Worm (Caenorhabditis elegans) whole organism, early embryonic: ENCODE measurements around the gene F43E12.1.

Experiments
- B0310.2 ChIP-seq: sonication (generic microtip); optimal IDR thresholded peaks from 2 replicates; lab custom pipeline; 2016; ENCODE audit warnings: mild to moderate bottlenecking, missing genetic modification characterization, missing compliant biosample characterization
- F13C5.2 ChIP-seq: sonication (generic microtip); optimal IDR thresholded peaks from 2 replicates; lab custom pipeline; 2017; ENCODE audit warnings: mild to moderate bottlenecking, missing genetic modification characterization, inconsistent platforms, missing compliant biosample characterization
- aly-1 ChIP-seq: sonication (generic microtip); optimal IDR thresholded peaks from 2 replicates; lab custom pipeline; 2016; ENCODE audit warnings: missing genetic modification characterization, missing compliant biosample characterization
- ama-1 ChIP-seq: fragments of 150-350 bp; optimal IDR thresholded peaks from 2 replicates; lab custom pipeline; 2014
- ceh-13 ChIP-seq: fragments of 200-800 bp; sonication (Bioruptor generic); optimal IDR thresholded peaks from 2 replicates; lab custom pipeline; 2018; ENCODE audit warnings: mild to moderate bottlenecking, missing genetic modification characterization, missing compliant biosample characterization
- ceh-36 ChIP-seq: sonication (generic microtip); optimal IDR thresholded peaks from 2 replicates; lab custom pipeline; 2016; ENCODE audit warnings: missing genetic modification characterization, inconsistent platforms, missing compliant biosample characterization
- ets-7 ChIP-seq: sonication (generic microtip); optimal IDR thresholded peaks from 2 replicates; lab custom pipeline; 2016; ENCODE audit warnings: missing genotype, missing genetic modification characterization, missing compliant biosample characterization
- flt-1 ChIP-seq: fragments of 200-800 bp; sonication (Bioruptor generic); IDR thresholded peaks from 2 replicates; pipeline ENCODE4 v1.3.6; 2022; ENCODE audit warnings: missing genetic modification characterization, missing compliant biosample characterization
- hmbx-1 ChIP-seq: sonication (generic microtip); optimal IDR thresholded peaks from 2 replicates; lab custom pipeline; 2016; ENCODE audit warnings: mild to moderate bottlenecking, missing genetic modification characterization, missing compliant biosample characterization
- hmg-4 ChIP-seq: fragments of 200-800 bp; sonication (Bioruptor generic); optimal IDR thresholded peaks from 2 replicates; lab custom pipeline; 2018; ENCODE audit warnings: mild to moderate bottlenecking, missing genetic modification characterization, missing compliant biosample characterization
- hnd-1 ChIP-seq: sonication (generic microtip); optimal IDR thresholded peaks from 2 replicates; lab custom pipeline; 2016; ENCODE audit warnings: missing genetic modification characterization, missing compliant biosample characterization
- pes-1 ChIP-seq: fragments of 200-800 bp; sonication (Bioruptor generic); IDR thresholded peaks from 2 replicates; pipeline ENCODE4 v1.3.6; 2022; ENCODE audit warnings: missing genetic modification reagents, missing genetic modification characterization, missing compliant biosample characterization
- scrt-1 ChIP-seq: fragments of 200-800 bp; sonication (Bioruptor generic); IDR thresholded peaks from 2 replicates; pipeline ENCODE4 v1.3.6; 2022; ENCODE audit warnings: missing genetic modification characterization, missing compliant biosample characterization
- sea-1 ChIP-seq: fragments of 200-800 bp; sonication (Bioruptor generic); conservative IDR thresholded peaks from 2 replicates; pipeline ENCODE4 v1.3.6; 2022; ENCODE audit warnings: missing genetic modification characterization, missing compliant biosample characterization
- tbx-11 ChIP-seq: fragments of 200-800 bp; sonication (Bioruptor generic); IDR thresholded peaks from 2 replicates; pipeline ENCODE4 v1.3.6; 2022; ENCODE audit warnings: missing genetic modification characterization, missing compliant biosample characterization
- tbx-37 ChIP-seq: fragments of 200-800 bp; sonication (Bioruptor generic); conservative IDR thresholded peaks from 2 replicates; pipeline ENCODE4 v1.3.6; 2022; ENCODE audit warnings: missing genetic modification reagents, missing genetic modification characterization, missing compliant biosample characterization
- tra-4 ChIP-seq: sonication (generic microtip); optimal IDR thresholded peaks from 2 replicates; lab custom pipeline; 2017; ENCODE audit warnings: missing genetic modification characterization, missing compliant biosample characterization

F43E12.1 gene

ce11 chrX:7200475-7200874 is 23.0 kb downstream of the F43E12.1 start:
- no peak for TF ChIP-seq hmg-4 (GFP tag; lab: Kevin White, UChicago)
- no peak for TF ChIP-seq tra-4 (tag; lab: Kevin White, UChicago)

ce11 chrX:7204175-7204574 is 26.7 kb downstream of the F43E12.1 start:
- TF ChIP-seq aly-1 = no peak
- no peak for TF ChIP-seq tra-4 (tag; lab: Kevin White, UChicago)
- TF ChIP-seq hmg-4 (GFP tag; lab: Kevin White, UChicago) = no peak

- no peak for TF ChIP-seq ets-7 (tag; lab: Kevin White, UChicago)
- no peak for TF ChIP-seq hmbx-1 (tag; lab: Kevin White, UChicago)
- TF ChIP-seq ceh-13 (GFP tag; lab: Kevin White, UChicago) = no peak
- no peak for TF ChIP-seq pes-1 (GFP tag; lab: Robert Waterston, UW)
Measured at ce11 chrX:7205195-7205594, 27.8 kb downstream of the F43E12.1 start, which contains the start of gene C55B6.5. C55B6.5 (minus strand) TSS chrX:7205295.

- TF ChIP-seq ceh-36 (tag; lab: Kevin White, UChicago) (no peak), B0310.2 (tag; lab: Kevin White, UChicago) (no peak), ceh-13 (GFP tag; lab: Kevin White, UChicago) (no peak), tbx-37 (GFP tag; lab: Robert Waterston, UW) (no peak), aly-1 (no peak), sea-1 (GFP tag; lab: Robert Waterston, UW) (no peak), hnd-1 (tag; lab: Kevin White, UChicago) (no peak), hmg-4 (GFP tag; lab: Kevin White, UChicago) (no peak), ets-7 (tag; lab: Kevin White, UChicago) (no peak), hmbx-1 (tag; lab: Kevin White, UChicago) (no peak), tbx-11 (GFP tag; lab: Robert Waterston, UW) (no peak), scrt-1 (GFP tag; lab: Robert Waterston, UW) (no peak), ama-1 (lab: Kevin White, UChicago) (no peak)
Measured at ce11 chrX:7206419-7206818, 29.0 kb downstream of the F43E12.1 start, which contains the start of gene ZK867.2. ZK867.2 (plus strand) TSS chrX:7206719.

- no peak for TF ChIP-seq flt-1
- TF ChIP-seq tbx-37 (GFP tag; lab: Robert Waterston, UW) = no peak
- no peak for TF ChIP-seq tra-4 (tag; lab: Kevin White, UChicago)
- TF ChIP-seq hmbx-1 (tag; lab: Kevin White, UChicago) = no peak
- no peak for TF ChIP-seq F13C5.2 (tag; lab: Kevin White, UChicago)
- TF ChIP-seq hmg-4 (GFP tag; lab: Kevin White, UChicago) = no peak
- no peak for TF ChIP-seq B0310.2 (tag; lab: Kevin White, UChicago)
- no peak for TF ChIP-seq ets-7 (tag; lab: Kevin White, UChicago)
- TF ChIP-seq ceh-36 (tag; lab: Kevin White, UChicago) = no peak
- TF ChIP-seq tbx-11 (GFP tag; lab: Robert Waterston, UW) = no peak
- no peak for TF ChIP-seq scrt-1 (GFP tag; lab: Robert Waterston, UW)
- no peak for TF ChIP-seq ceh-13 (GFP tag; lab: Kevin White, UChicago)
- no peak for TF ChIP-seq ama-1 (lab: Kevin White, UChicago)
- TF ChIP-seq aly-1 = no peak
- no peak for TF ChIP-seq sea-1 (GFP tag; lab: Robert Waterston, UW)
- no peak for TF ChIP-seq pes-1 (GFP tag; lab: Robert Waterston, UW)
- TF ChIP-seq hnd-1 (tag; lab: Kevin White, UChicago) = no peak
Measured at ce11 chrX:7209151-7209550, 31.7 kb downstream of the F43E12.1 start.

ce11 chrX:7210467-7211107 is 33.1 kb downstream of the F43E12.1 start:
- TF ChIP-seq hmbx-1 (tag; lab: Kevin White, UChicago) = no peak
- no peak for TF ChIP-seq flt-1
- no peak for TF ChIP-seq tbx-37 (GFP tag; lab: Robert Waterston, UW)
- no peak for TF ChIP-seq scrt-1 (GFP tag; lab: Robert Waterston, UW)
- no peak for TF ChIP-seq aly-1
- no peak for TF ChIP-seq ets-7 (tag; lab: Kevin White, UChicago)
- no peak for TF ChIP-seq ama-1 (lab: Kevin White, UChicago)
- no peak for TF ChIP-seq sea-1 (GFP tag; lab: Robert Waterston, UW)
- no peak for TF ChIP-seq ceh-36 (tag; lab: Kevin White, UChicago)
- TF ChIP-seq hmg-4 (GFP tag; lab: Kevin White, UChicago) = no peak
- TF ChIP-seq hnd-1 (tag; lab: Kevin White, UChicago) = no peak
- no peak for TF ChIP-seq tra-4 (tag; lab: Kevin White, UChicago)
- TF ChIP-seq ceh-13 (GFP tag; lab: Kevin White, UChicago) = no peak
- TF ChIP-seq pes-1 (GFP tag; lab: Robert Waterston, UW) = no peak
- no peak for TF ChIP-seq tbx-11 (GFP tag; lab: Robert Waterston, UW)
- TF ChIP-seq B0310.2 (tag; lab: Kevin White, UChicago) = no peak
- no peak for TF ChIP-seq F13C5.2 (tag; lab: Kevin White, UChicago)

ce11 chrX:7211405-7211804 is 34.0 kb downstream of the F43E12.1 start, which contains the start of gene spp-22:
spp-22 (plus strand) TSS chrX:7211705.
- TF ChIP-seq ama-1 (lab: Kevin White, UChicago) = no peak
- TF ChIP-seq tra-4 (tag; lab: Kevin White, UChicago) = no peak
- TF ChIP-seq hmbx-1 (tag; lab: Kevin White, UChicago) = no peak
- TF ChIP-seq tbx-11 (GFP tag; lab: Robert Waterston, UW) = no peak
- TF ChIP-seq tbx-37 (GFP tag; lab: Robert Waterston, UW) = no peak
- no peak for TF ChIP-seq ets-7 (tag; lab: Kevin White, UChicago)
- no peak for TF ChIP-seq hmg-4 (GFP tag; lab: Kevin White, UChicago)
- no peak for TF ChIP-seq hnd-1 (tag; lab: Kevin White, UChicago)
- TF ChIP-seq B0310.2 (tag; lab: Kevin White, UChicago) = no peak
- no peak for TF ChIP-seq sea-1 (GFP tag; lab: Robert Waterston, UW)
- no peak for TF ChIP-seq scrt-1 (GFP tag; lab: Robert Waterston, UW)
- no peak for TF ChIP-seq aly-1
